Fruit fly (Drosophila melanogaster): ENCODE measurements around the gene CG10098.

The CG10098 gene

dm6 chr3R:7075712-7076183 is 48.6 kb upstream of the CG10098 start (continued):
- TF ChIP-seq CG8089 (GFP tag; optimal IDR thresholded peaks at IDR 0.05) (peak; percentile 87), trh (GFP tag; optimal IDR thresholded peaks at IDR 0.05) (peak; percentile 54), Ssrp (tag; optimal IDR thresholded peaks at IDR 0.05) (peak; percentile 88), otp (GFP tag; IDR thresholded peaks at IDR 0.05) (no peak), CG30403 (GFP tag; optimal IDR thresholded peaks at IDR 0.05) (peak; percentile 91), lab (GFP tag; optimal IDR thresholded peaks at IDR 0.05) (peak; percentile 96), CG10209 (GFP tag; optimal IDR thresholded peaks at IDR 0.05) (peak; percentile 90), wor (GFP tag; IDR thresholded peaks at IDR 0.05) (no peak), Sry-β (GFP tag; optimal IDR thresholded peaks at IDR 0.05) (peak; percentile 19), Lim3 (GFP tag; IDR thresholded peaks at IDR 0.05) (no peak), ro (GFP tag; IDR thresholded peaks at IDR 0.05) (no peak), Usf (GFP tag; optimal IDR thresholded peaks at IDR 0.05) (peak; percentile 71), CG1602 (GFP tag; optimal IDR thresholded peaks at IDR 0.05) (peak; percentile 82), CG18619 (GFP tag; optimal IDR thresholded peaks at IDR 0.05) (peak; percentile 87), CG16815 (GFP tag; optimal IDR thresholded peaks at IDR 0.05) (peak; percentile 78), CG13287 (GFP tag; IDR thresholded peaks at IDR 0.05; ENCODE audit: partially characterized antibody) (no peak), fru (optimal IDR thresholded peaks at IDR 0.05) (no peak), CG4707 (GFP tag; optimal IDR thresholded peaks at IDR 0.05) (peak; percentile 80), CG6254 (GFP tag; optimal IDR thresholded peaks at IDR 0.05) (peak; percentile 80), zen (tag; optimal IDR thresholded peaks at IDR 0.05) (peak; percentile 90), YL-1 (GFP tag; optimal IDR thresholded peaks at IDR 0.05) (no peak), disco-r (GFP tag; optimal IDR thresholded peaks at IDR 0.05) (peak; percentile 58), CG1792 (GFP tag; optimal IDR thresholded peaks at IDR 0.05) (peak; percentile 89), psq (GFP tag; optimal IDR thresholded peaks at IDR 0.05) (peak; percentile 46), gem (tag; optimal IDR thresholded peaks at IDR 0.05) (peak; percentile 91), org-1 (GFP tag; optimal IDR thresholded peaks at IDR 0.05) (peak; percentile 80), Nf-YC (tag; optimal IDR thresholded peaks at IDR 0.05) (peak; percentile 60), CG7271 (tag; optimal IDR thresholded peaks at IDR 0.05) (peak; percentile 66), Pdp1 (GFP tag; optimal IDR thresholded peaks at IDR 0.05) (peak; percentile 82 to 91), CG32532 (GFP tag; IDR thresholded peaks at IDR 0.05) (no peak), p53 (GFP tag; optimal IDR thresholded peaks at IDR 0.05) (peak; percentile 47), Med (GFP tag) (peak; percentile 99), grn (GFP tag; optimal IDR thresholded peaks at IDR 0.05) (peak; percentile 93), CG42726 (GFP tag; IDR thresholded peaks at IDR 0.05; ENCODE audit: partially characterized antibody) (no peak), ttk (GFP tag; IDR thresholded peaks at IDR 0.05) (no peak), insv (GFP tag; optimal IDR thresholded peaks at IDR 0.05) (peak in 1 of 2 experiments; percentile 15), CG34422 (GFP tag; IDR thresholded peaks at IDR 0.05) (no peak), Vsx1 (GFP tag; optimal IDR thresholded peaks at IDR 0.05) (peak; percentile 85), CG7928 (GFP tag; optimal IDR thresholded peaks at IDR 0.05) (peak; percentile 65), Chrac-16 (GFP tag; optimal IDR thresholded peaks at IDR 0.05) (peak; percentile 88), CG5180 (GFP tag; optimal IDR thresholded peaks at IDR 0.05) (peak; percentile 71), HLH4C (GFP tag; IDR thresholded peaks at IDR 0.05; ENCODE audit: partially characterized antibody) (no peak), Gsc (GFP tag; IDR thresholded peaks at IDR 0.05) (no peak), CG9727 (GFP tag; optimal IDR thresholded peaks at IDR 0.05) (peak; percentile 92), Hr51 (GFP tag; optimal IDR thresholded peaks at IDR 0.05) (peak; percentile 75 to 90), gcm2 (GFP tag; optimal IDR thresholded peaks at IDR 0.05) (peak; percentile 79), CG4820 (GFP tag; optimal IDR thresholded peaks at IDR 0.05) (peak; percentile 88), CG8359 (GFP tag; optimal IDR thresholded peaks at IDR 0.05; ENCODE audit: borderline replicate concordance) (peak; percentile 84), zf30C (GFP tag; optimal IDR thresholded peaks at IDR 0.05) (peak; percentile 94), al (GFP tag; IDR thresholded peaks at IDR 0.05) (no peak)
